Worm (Caenorhabditis elegans): ENCODE results near the gene nhr-164.

nhr-164 gene

DNA sequence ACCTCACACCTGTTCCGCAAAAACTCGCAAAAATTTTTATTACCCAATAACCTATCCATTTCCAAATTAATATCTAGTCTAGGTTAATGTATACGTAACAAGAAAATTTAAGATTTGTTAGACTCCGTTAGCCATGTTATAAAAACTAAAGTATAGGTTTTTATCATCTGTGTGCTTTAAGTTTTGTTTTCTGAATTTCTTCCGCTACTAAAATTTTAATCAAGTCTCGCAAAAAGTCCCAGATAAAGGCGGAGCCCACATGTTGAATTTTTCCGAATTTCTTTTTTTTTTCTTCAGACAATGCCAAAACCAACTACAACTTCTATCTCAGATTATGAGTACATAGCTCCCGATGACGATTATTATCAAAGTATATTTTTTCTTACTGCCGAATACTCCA is 3.4 kb downstream of the nhr-164 start, which contains the start of gene srw-13:
TSS of gene srw-13 (plus strand) at position 301 of the 400 bp plus-strand sequence.
- TF ChIP-seq ceh-18 (tag; optimal IDR thresholded peaks at IDR 0.05) (no peak), ref-2 (tag; optimal IDR thresholded peaks at IDR 0.05) (no peak), ceh-22 (tag; optimal IDR thresholded peaks at IDR 0.05) (no peak), ahr-1 (tag; optimal IDR thresholded peaks at IDR 0.05) (no peak), dmd-4 (tag; optimal IDR thresholded peaks at IDR 0.05; ENCODE audit: borderline replicate concordance) (no peak), tbx-7 (tag; optimal IDR thresholded peaks at IDR 0.05) (no peak), syd-9 (tag; optimal IDR thresholded peaks at IDR 0.05) (no peak), hlh-6 (tag; optimal IDR thresholded peaks at IDR 0.05) (no peak), ztf-16 (tag; optimal IDR thresholded peaks at IDR 0.05) (no peak), che-1 (tag; optimal IDR thresholded peaks at IDR 0.05) (no peak), odd-2 (tag; optimal IDR thresholded peaks at IDR 0.05) (no peak), madf-2 (tag; optimal IDR thresholded peaks at IDR 0.05) (no peak), unc-3 (GFP tag; conservative IDR thresholded peaks at IDR 0.05) (no peak), unc-3 (tag; optimal IDR thresholded peaks at IDR 0.05) (no peak), sox-2 (GFP tag; IDR thresholded peaks at IDR 0.05) (no peak), ceh-31 (tag; optimal IDR thresholded peaks at IDR 0.05) (no peak)

DNA sequence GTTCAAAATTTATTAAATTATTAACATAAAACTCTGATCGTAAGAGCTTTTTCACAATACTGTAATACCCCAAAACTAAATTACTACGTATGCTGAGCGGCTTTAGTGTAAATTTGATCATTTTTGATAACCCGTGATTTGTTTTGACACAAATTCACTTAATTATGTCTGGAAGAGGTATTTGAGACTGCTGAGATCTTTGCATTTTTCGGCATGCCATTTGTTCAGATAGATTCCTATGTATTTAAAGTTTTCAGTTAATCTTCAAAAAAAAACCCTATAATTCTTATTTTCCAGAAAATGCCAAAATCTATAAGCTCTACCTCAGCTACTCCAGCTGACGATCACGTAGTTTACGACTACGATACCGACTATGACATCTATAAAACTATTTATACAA is 5.3 kb downstream of the nhr-164 start, which contains the start of gene srw-15:
TSS of gene srw-15 (plus strand) at position 301 of the 400 bp plus-strand sequence.
- TF ChIP-seq pha-2 (tag; optimal IDR thresholded peaks at IDR 0.05) = no peak
- TF ChIP-seq ama-1 (optimal IDR thresholded peaks at IDR 0.05) = no peak
- TF ChIP-seq unc-86 (tag; optimal IDR thresholded peaks at IDR 0.05) = no peak
- no peak for TF ChIP-seq ceh-2 (tag; optimal IDR thresholded peaks at IDR 0.05)
- no peak for TF ChIP-seq K02D7.2 (tag; optimal IDR thresholded peaks at IDR 0.05)
- TF ChIP-seq pros-1 (tag; optimal IDR thresholded peaks at IDR 0.05) = no peak
- TF ChIP-seq hlh-13 (GFP tag; optimal IDR thresholded peaks at IDR 0.05) = no peak
- no peak for TF ChIP-seq nfya-1 (tag; optimal IDR thresholded peaks at IDR 0.05)
- no peak for TF ChIP-seq madf-2 (tag; optimal IDR thresholded peaks at IDR 0.05)
- TF ChIP-seq C38D4.7 (GFP tag; optimal IDR thresholded peaks at IDR 0.05) = no peak
- TF ChIP-seq ceh-48 (tag; optimal IDR thresholded peaks at IDR 0.05) = no peak
- TF ChIP-seq F13H6.1 (tag; optimal IDR thresholded peaks at IDR 0.05) = no peak
- TF ChIP-seq ttx-3 (tag; optimal IDR thresholded peaks at IDR 0.05) = no peak
- no peak for TF ChIP-seq npax-4 (tag; optimal IDR thresholded peaks at IDR 0.05)
- no peak for TF ChIP-seq unc-55 (GFP tag; optimal IDR thresholded peaks at IDR 0.05)

DNA sequence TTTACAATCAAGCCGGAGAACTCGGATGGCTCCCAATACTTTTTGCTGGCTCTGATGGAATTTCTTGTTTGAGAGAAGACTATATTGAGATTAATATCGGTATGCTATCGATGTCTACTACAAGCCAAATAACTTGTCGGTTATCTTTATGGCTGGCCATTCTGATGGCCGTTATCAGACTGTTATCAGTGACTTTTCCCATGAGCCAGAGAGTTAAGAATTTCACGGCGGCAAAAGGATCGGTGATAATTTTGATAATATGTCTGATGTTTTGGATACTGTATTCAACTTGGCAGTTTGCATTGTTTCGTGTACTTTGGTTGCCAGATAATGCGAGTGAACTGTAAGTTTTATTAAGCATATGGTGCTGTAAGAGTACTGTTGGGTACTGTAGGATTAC is 9.4 kb downstream of the nhr-164 start:
- no peak for TF ChIP-seq F13H6.1 (tag; optimal IDR thresholded peaks at IDR 0.05)
- TF ChIP-seq elt-2 (tag; optimal IDR thresholded peaks at IDR 0.05) = peak; percentile 95

DNA sequence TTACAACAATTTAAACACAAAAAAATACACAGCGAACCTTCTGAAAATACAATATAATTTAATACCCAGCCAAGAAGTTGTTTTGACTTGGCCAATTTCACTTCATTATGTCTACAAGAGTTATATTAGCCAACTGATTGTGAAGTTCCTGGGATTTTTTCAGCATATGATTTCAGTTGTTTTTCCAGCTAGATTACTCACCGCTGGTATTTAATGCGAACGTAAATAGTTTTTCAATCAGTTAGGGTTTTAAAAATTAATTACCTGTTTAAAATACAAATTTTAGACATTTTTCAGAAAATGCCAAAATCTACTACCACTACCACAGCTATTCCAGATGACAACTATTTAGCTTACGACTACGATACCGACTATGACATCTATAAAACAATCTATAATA is 9.9 kb downstream of the nhr-164 start, which contains the start of gene srw-14:
TSS of gene srw-14 (plus strand) at position 301 of the 400 bp plus-strand sequence.
- no peak for TF ChIP-seq npax-4 (tag; optimal IDR thresholded peaks at IDR 0.05)
- TF ChIP-seq gmeb-2 (tag; optimal IDR thresholded peaks at IDR 0.05) = no peak
- TF ChIP-seq che-1 (tag; optimal IDR thresholded peaks at IDR 0.05) = no peak
- no peak for TF ChIP-seq Y22D7AL.16 (tag; optimal IDR thresholded peaks at IDR 0.05)
- no peak for TF ChIP-seq unc-42 (tag; optimal IDR thresholded peaks at IDR 0.05)
- no peak for TF ChIP-seq hlh-15 (tag; optimal IDR thresholded peaks at IDR 0.05)
- TF ChIP-seq ceh-19 (GFP tag; optimal IDR thresholded peaks at IDR 0.05) = no peak

DNA sequence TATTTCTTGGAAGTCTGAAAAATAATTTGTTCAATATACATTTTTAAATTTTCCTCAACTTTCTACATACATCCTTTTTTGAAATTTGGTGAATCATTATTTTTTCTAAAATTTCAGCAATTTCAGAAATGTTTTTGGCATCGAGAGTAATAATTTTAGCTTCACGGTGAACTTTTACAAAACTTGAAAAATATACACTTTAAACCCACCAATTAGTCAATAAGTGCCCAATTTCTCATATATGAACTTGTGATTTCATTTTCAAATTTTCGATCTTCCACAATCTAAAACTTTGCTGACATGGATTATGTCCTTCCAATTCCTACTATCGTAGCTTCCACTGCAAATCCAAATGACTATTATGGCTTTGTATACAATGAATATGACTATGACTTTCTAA is 11.9 kb downstream of the nhr-164 start, which contains the start of gene srw-24:
TSS of gene srw-24 (plus strand) at position 301 of the 400 bp plus-strand sequence.
- TF ChIP-seq pag-3 (tag; optimal IDR thresholded peaks at IDR 0.05; ENCODE audit: borderline replicate concordance) (no peak), ceh-31 (tag; optimal IDR thresholded peaks at IDR 0.05) (no peak), ama-1 (optimal IDR thresholded peaks at IDR 0.05) (no peak), npax-4 (tag; optimal IDR thresholded peaks at IDR 0.05) (no peak), ztf-16 (tag; optimal IDR thresholded peaks at IDR 0.05) (no peak), C08G9.2 (tag; optimal IDR thresholded peaks at IDR 0.05) (no peak), pat-9 (tag; optimal IDR thresholded peaks at IDR 0.05) (no peak), zip-5 (tag; optimal IDR thresholded peaks at IDR 0.05) (no peak), pqm-1 (tag; optimal IDR thresholded peaks at IDR 0.05) (no peak), unc-55 (GFP tag; optimal IDR thresholded peaks at IDR 0.05) (no peak), che-1 (tag; optimal IDR thresholded peaks at IDR 0.05) (no peak), unc-42 (tag; optimal IDR thresholded peaks at IDR 0.05) (no peak), elt-2 (tag; optimal IDR thresholded peaks at IDR 0.05) (no peak), rnt-1 (tag; optimal IDR thresholded peaks at IDR 0.05) (no peak), sox-2 (GFP tag; IDR thresholded peaks at IDR 0.05) (no peak), fkh-6 (tag; optimal IDR thresholded peaks at IDR 0.05) (no peak), ceh-22 (tag; optimal IDR thresholded peaks at IDR 0.05) (no peak), sdc-2 (tag; optimal IDR thresholded peaks at IDR 0.05) (no peak), fkh-10 (GFP tag; optimal IDR thresholded peaks at IDR 0.05) (no peak)

Measured in whole organism, late embryonic.